Worm (Caenorhabditis elegans) whole organism, midembryonic: ENCODE data around the gene W06H8.6.

Experiments
- cog-1 ChIP-seq: sonication (generic microtip); optimal IDR thresholded peaks from 2 replicates; lab custom pipeline; 2016; ENCODE audit warnings: missing genetic modification characterization, missing compliant biosample characterization
- ref-1 ChIP-seq: fragments of 200-800 bp; sonication (Bioruptor generic); conservative IDR thresholded peaks from 2 replicates; pipeline ENCODE4 v1.3.6; 2022; ENCODE audit warnings: missing genetic modification reagents, missing genetic modification characterization, missing compliant biosample characterization

DNA sequence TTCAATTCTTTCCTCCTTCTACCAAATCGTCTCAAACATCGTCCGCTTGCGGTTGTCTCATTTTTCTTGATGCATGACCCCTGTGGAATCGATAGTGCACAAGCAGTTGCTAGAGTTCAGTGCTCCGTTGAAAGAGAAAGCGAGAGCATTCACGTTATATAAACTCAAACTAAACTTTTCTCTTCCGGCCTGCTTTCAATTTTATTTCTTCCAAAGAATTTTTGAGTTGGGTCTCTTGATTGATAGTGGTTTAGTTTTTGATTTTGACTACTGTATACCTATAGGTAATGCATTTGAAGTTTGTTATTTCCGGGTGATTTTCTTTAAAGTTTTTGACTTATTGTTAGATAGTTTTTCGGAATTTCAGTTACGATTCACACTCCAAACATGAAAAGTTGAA, 14.2 kb downstream of the W06H8.6 start:
- TF ChIP-seq ref-1 (GFP tag; lab: Robert Waterston, UW) (no peak), cog-1 (tag; lab: Kevin White, UChicago) (no peak)
